Worm (Caenorhabditis elegans) whole organism, L1 larva: ENCODE data around the gene str-38.

Experiments used
- elt-3 ChIP-seq, 6 experiments: fragments of 150-350 bp in 1 of 6; sonication (generic microtip); optimal IDR thresholded peaks; 2 replicates each; lab custom pipeline; 2017 to 2018; ENCODE audit warnings: missing biosample characterization in 6 of 6, missing genetic modification characterization in 6 of 6, inconsistent platforms in 1 of 6
- nhr-28 ChIP-seq: fragments of 150-350 bp; optimal IDR thresholded peaks from 2 replicates; lab custom pipeline; 2014; ENCODE audit warnings: missing biosample characterization, missing genetic modification characterization
- nhr-76 ChIP-seq: sonication (generic microtip); optimal IDR thresholded peaks from 2 replicates; lab custom pipeline; 2017; ENCODE audit warnings: missing biosample characterization, missing genetic modification characterization
- unc-62 ChIP-seq: fragments of 150-350 bp; optimal IDR thresholded peaks from 2 replicates; lab custom pipeline; 2014; ENCODE audit warnings: missing biosample characterization, missing genetic modification reagents, missing genetic modification characterization
- zag-1 ChIP-seq: fragments of 150-350 bp; optimal IDR thresholded peaks from 2 replicates; lab custom pipeline; 2014; ENCODE audit warnings: missing biosample characterization, missing genetic modification characterization

DNA sequence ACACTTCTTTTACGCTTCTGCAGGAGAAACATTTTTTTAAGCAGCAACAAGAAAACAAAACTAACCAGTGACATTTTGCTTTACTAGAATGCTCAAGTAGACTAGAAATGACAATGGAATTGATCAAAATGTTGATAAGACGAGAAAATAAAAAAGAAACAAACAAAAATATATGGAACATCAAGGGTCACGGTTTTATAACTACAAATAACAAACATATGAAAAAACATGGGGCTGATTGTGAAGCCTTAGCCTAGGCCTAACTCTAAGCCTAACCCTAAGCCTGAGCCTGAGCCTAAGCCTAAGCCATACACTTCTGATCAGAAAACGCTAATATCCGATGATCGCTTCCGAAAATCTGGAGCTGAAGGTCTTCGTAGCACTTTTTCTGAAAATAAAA, 1.6 kb downstream of the str-38 start, which contains the start of gene Y6E2A.10:
- no peak for TF ChIP-seq unc-62 (GFP tag; lab: Kevin White, UChicago)
- no peak for TF ChIP-seq nhr-28 (tag; lab: Kevin White, UChicago)
- no peak for TF ChIP-seq zag-1
- TF ChIP-seq nhr-76 (tag; lab: Kevin White, UChicago): no peak
- no peak for TF ChIP-seq elt-3 (tag; optimal IDR thresholded peaks at IDR 0.05; lab: Kevin White, UChicago)
